Fruit fly (Drosophila melanogaster) Kc167 (cell line): ENCODE measurements around the gene Arf1.

ENCODE experiments used
- Myc ChIP-seq: fragments of >200 bp; optimal IDR thresholded peaks from 2 replicates; lab custom pipeline; 2017; ENCODE audit warnings: missing external identifiers
- Sin3A ChIP-seq: fragments of >200 bp; optimal IDR thresholded peaks from 2 replicates; lab custom pipeline; 2018; ENCODE audit warnings: missing external identifiers
- insv ChIP-seq: fragments of >200 bp; optimal IDR thresholded peaks from 3 replicates; lab custom pipeline; 2018; ENCODE audit warnings: missing external identifiers

DNA sequence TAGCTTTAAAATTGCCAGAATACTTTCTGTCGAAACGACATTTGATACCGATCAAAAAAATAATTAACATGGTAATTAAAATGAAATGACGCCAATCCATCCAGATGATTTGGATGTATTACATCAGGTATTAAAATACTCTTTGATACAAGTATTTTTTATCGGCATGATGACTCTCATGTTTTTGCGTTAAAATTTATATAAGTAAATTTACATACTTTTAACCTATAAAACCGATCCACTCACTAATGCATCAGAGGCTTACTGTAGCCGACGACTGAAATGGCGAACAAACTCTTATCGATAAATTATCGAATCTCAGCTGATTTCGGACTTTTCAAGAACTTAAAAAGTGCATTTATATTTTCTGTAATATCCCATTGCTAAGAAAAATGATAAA, 29.6 kb upstream of the Arf1 start, which contains the start of gene BoYb:
- TF ChIP-seq insv (lab: Kevin White, UChicago): no peak
- no peak for TF ChIP-seq Myc
- no peak for TF ChIP-seq Sin3A (lab: Kevin White, UChicago)
